Fruit fly (Drosophila melanogaster) whole organism, prepupa: ENCODE results near the gene Antdh.

Experiments
- CG3919 ChIP-seq: fragments of 200-800 bp; sonication (Bioruptor generic); optimal IDR thresholded peaks from 3 replicates; lab custom pipeline; 2016; ENCODE audit warnings: missing biosample characterization, missing genetic modification characterization
- cyc ChIP-seq: fragments of 200-800 bp; sonication (Bioruptor generic); optimal IDR thresholded peaks from 3 replicates; lab custom pipeline; 2016; ENCODE audit warnings: missing biosample characterization, missing genetic modification characterization

DNA sequence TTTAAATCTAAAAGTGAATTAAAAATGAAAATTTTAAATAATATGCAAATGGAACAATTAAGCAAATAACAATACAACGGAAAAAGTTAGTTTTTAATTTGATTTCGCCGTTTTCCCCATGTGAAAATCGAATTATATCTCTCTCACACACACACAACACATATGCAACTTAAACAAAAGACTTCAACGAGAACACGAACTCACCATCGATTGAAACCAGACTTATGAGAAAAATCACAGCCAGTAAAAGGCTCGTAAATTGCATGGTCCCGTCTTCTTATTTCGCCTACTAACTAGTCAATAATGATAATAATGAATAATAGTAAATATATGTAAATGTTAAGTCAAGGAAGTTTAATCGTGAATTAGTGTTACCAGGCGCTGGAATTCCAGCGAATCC, 15.4 kb downstream of the Antdh start:
- TF ChIP-seq cyc (GFP tag; lab: Kevin White, UChicago), result no peak
- TF ChIP-seq CG3919 (GFP tag; lab: Kevin White, UChicago), result no peak
